Fruit fly (Drosophila melanogaster) Kc167 (cell line): ENCODE measurements around the gene CG5225.

ENCODE experiments used
- Myc ChIP-seq: fragments of >200 bp; optimal IDR thresholded peaks from 2 replicates; lab custom pipeline; 2017; ENCODE audit warnings: missing external identifiers
- Sin3A ChIP-seq: fragments of >200 bp; optimal IDR thresholded peaks from 2 replicates; lab custom pipeline; 2018; ENCODE audit warnings: missing external identifiers
- h ChIP-seq: fragments of >200 bp; optimal IDR thresholded peaks from 3 replicates; lab custom pipeline; 2018; ENCODE audit warnings: missing external identifiers
- insv ChIP-seq: fragments of >200 bp; optimal IDR thresholded peaks from 3 replicates; lab custom pipeline; 2018; ENCODE audit warnings: missing external identifiers
- psq ChIP-seq: fragments of >200 bp; optimal IDR thresholded peaks from 2 replicates; lab custom pipeline; 2017; ENCODE audit warnings: missing external identifiers
- ttk ChIP-seq: sonication (Bioruptor generic); optimal IDR thresholded peaks from 2 replicates; lab custom pipeline; 2017; ENCODE audit warnings: missing external identifiers

The CG5225 gene

DNA sequence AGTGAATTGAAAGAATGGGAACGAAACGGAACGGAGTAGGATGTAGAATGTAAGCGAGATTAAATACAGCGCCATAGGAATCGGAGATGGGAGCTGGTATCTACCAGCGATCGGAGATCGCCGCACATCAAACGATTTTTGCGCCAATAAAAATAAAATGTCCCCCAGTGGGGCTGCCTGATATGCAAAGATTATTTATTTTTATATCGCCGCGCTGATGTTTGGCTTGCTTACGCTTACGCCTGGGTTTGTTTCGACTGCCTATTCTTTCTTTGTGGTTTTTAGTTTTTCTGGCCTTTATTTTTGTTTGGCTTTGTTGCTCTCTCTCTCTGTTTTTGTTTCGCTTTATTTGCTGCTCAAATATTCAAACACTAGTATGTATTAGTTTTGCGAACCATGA lies 35.3 kb downstream of the CG5225 start:
- TF ChIP-seq Sin3A (lab: Kevin White, UChicago): no peak
- TF ChIP-seq Myc (lab: Kevin White, UChicago): no peak
- TF ChIP-seq psq (lab: Kevin White, UChicago): no peak
- TF ChIP-seq h: no peak

DNA sequence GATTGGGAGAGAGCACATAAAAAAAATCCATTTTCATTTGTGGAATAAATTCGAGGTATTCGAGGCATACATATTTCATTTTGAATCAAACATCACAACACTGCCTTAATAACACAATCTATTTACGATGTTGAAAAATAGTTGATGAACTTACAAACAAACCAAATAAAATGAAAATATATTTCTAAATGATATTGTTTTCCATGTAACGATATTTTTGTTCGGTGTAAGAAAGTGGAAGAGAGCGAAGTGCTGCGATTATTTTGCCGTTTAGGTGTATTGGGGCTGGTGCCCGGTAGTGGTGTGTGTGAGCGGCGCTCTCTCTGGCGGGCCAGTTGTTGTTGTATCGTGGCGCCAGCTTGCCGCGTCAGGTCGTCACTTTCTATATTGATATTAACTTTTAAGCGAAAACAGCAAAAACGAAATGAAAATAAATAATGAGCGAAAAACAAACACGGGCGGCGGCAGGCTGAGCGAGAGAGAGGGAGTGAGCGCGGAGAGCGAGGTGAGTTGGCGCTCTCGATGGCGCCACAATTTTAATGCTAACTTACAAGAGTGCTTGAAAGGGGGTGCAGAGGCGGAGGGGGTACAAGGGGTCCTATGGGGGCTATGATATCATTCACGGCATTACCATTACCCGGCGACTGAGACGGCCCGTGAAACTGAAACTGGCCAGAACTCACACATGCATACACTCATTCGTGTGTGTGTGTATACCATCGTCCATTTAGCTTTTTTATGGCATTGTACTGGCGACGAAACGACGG lies 36.7 kb downstream of the CG5225 start:
- TF ChIP-seq ttk (lab: Kevin White, UChicago): no peak
- TF ChIP-seq insv (lab: Kevin White, UChicago): no peak
- no peak for TF ChIP-seq psq (lab: Kevin White, UChicago)

- TF ChIP-seq Sin3A (lab: Kevin White, UChicago) (no peak), h (no peak), psq (lab: Kevin White, UChicago) (no peak), insv (lab: Kevin White, UChicago) (no peak), ttk (lab: Kevin White, UChicago) (no peak), Myc (lab: Kevin White, UChicago) (no peak)
These were observed 37.6 kb downstream of the CG5225 start for dm6 chr3R:17066077-17066476.

DNA sequence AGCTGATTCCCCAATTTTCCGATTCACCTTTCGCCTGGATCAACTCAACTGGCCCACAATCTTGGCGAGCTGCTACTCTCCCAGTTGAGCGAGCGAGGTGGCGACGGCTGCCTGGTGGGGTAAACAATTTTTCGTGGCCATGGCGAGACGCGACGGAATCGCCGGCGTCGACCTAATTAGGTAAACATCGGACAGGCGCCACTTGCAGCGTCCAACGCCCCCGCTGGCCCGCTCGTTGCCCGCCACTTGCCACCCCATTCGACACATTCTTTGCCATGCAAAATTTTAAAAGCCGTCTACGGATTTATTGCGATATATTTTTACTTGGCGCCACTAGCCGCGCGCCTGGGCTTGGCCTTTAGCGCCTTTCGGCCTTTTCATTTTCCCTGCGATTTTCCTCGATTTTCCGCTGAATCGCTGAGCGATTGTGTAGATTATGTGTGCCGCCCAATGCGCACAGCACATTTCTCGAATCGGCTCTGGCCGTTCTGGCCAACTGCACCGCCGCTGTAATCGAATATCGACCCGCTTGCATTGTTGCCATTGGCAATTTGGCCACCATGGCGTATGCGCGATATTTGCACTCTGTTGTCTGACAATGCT lies 38.4 kb downstream of the CG5225 start:
- TF ChIP-seq psq (lab: Kevin White, UChicago) (no peak), insv (lab: Kevin White, UChicago) (no peak), Sin3A (lab: Kevin White, UChicago) (no peak), ttk (lab: Kevin White, UChicago) (no peak), h (no peak), Myc (lab: Kevin White, UChicago) (no peak)

dm6 chr3R:17067721-17068120 lies 39.2 kb downstream of the CG5225 start:
- no peak for TF ChIP-seq h
- no peak for TF ChIP-seq insv (lab: Kevin White, UChicago)
- TF ChIP-seq ttk (lab: Kevin White, UChicago): no peak
- TF ChIP-seq psq (lab: Kevin White, UChicago): no peak
- no peak for TF ChIP-seq Sin3A (lab: Kevin White, UChicago)
- TF ChIP-seq Myc (lab: Kevin White, UChicago): no peak

DNA sequence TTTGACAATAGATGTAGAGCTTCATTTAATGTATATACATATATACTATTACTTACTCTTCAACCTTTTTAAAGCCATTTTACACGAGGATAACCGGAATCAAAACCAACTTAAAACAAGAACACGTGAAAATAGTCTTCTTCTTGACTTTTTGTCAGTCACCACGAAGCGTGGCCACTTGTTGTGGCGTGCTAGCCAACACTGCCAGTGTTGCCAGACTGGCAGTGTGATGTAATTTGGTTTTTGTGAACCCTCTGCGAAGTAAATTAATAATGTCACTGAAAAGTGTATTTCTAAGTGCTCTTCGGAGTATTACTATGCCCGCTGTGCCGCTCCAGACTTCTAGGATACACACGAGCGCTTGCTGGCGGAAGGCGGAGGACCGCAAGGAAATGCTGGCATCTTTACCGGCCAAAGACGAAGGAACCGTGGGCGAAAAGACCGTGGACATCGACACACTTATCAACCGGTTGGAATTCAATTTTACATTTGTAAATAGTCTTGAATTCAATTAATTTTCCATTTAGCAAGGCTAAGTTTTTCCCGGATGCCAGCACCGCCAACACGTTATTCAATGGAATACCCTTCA lies 44.1 kb downstream of the CG5225 start, which contains the start of the genes Ns1 and mRpS11:
Gene Ns1 (minus strand): TSS at position 150 of the 589 bp plus-strand sequence.
Gene mRpS11 (plus strand): TSS at position 207 of the 589 bp plus-strand sequence.
- TF ChIP-seq Myc (lab: Kevin White, UChicago): no peak
- no peak for TF ChIP-seq ttk (lab: Kevin White, UChicago)
- TF ChIP-seq Sin3A (lab: Kevin White, UChicago): no peak
- TF ChIP-seq insv (lab: Kevin White, UChicago): no peak
- no peak for TF ChIP-seq psq (lab: Kevin White, UChicago)
- TF ChIP-seq h: no peak

- TF ChIP-seq psq (lab: Kevin White, UChicago) (no peak), insv (lab: Kevin White, UChicago) (peak; percentile 41), h (peak; percentile 44), Myc (lab: Kevin White, UChicago) (no peak), Sin3A (lab: Kevin White, UChicago) (no peak)
These were observed 49.5 kb downstream of the CG5225 start for dm6 chr3R:17077968-17078417.

DNA sequence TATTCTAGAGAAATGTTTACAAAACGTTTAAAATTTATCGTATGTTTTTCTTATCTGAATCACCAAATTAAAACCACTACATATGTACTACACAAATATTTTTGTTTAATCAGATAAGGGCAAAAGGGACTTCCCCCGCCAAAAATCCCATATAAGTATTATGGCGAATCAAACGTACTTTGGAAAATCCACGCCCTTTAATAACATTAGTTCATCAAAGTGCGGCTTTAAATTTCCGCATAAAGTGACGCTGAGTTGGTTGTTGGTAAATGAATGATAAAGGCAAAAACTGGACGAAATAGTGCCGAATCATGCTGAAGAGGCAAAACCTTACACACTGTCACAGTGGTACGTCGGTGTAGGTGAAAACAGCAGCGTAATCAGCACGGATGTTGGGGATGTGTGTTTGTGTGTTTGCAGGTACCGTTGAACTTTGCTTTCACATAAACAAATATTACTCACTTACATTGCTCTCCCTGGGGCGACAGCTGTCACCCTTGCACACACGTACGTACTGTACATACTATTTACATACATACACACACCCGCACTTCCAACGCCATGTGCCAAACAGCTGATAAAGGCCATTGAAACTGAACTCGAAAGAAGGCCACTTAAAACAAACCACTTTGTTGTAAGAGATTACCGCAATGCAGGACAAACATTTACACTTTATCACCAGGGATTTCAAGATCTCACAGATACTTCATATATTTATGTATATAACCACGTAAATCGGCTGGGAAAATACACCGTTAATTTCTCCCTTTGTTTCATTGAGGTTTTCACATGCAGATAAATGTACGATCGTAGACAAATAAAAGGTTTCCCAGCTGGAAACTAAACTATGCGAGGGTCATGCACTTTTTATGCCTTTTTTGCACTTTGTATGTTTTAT lies 50.7 kb downstream of the CG5225 start:
- TF ChIP-seq Sin3A (lab: Kevin White, UChicago) (no peak), Myc (lab: Kevin White, UChicago) (no peak), insv (lab: Kevin White, UChicago) (no peak), psq (lab: Kevin White, UChicago) (no peak), h (no peak), ttk (lab: Kevin White, UChicago) (no peak)

DNA sequence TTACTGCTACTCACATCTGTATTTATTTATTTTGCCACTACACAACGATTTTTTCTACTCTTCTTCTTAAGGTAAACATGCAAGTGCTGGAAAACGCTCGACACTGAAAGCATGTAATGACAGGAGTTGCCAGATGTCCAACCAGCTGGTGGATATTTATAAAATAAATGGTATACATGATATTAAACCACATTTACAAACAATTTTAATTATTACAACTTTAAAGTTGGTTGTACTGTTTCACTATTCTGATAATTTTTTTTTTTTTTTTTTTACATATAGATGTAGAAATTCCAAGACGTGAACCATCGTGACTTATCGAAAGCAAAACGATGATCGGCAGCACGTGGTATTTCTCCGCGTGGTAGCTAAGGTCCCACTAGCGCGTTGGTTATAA lies 51.4 kb downstream of the CG5225 start, which contains the start of the genes Keap1 and kuk:
Gene Keap1 (minus strand): TSS at position 87 of the 397 bp plus-strand sequence.
Gene kuk (plus strand): TSS at position 386 of the 397 bp plus-strand sequence.
- TF ChIP-seq psq (lab: Kevin White, UChicago): no peak
- TF ChIP-seq Myc (lab: Kevin White, UChicago): no peak
- TF ChIP-seq h: no peak
- TF ChIP-seq Sin3A (lab: Kevin White, UChicago): no peak
- TF ChIP-seq ttk (lab: Kevin White, UChicago): no peak
- TF ChIP-seq insv (lab: Kevin White, UChicago): no peak
